Fruit fly (Drosophila melanogaster): ENCODE data around the gene Ca-beta.

- TF ChIP-seq CTCF (optimal IDR thresholded peaks at IDR 0.05) = no peak
- no peak for TF ChIP-seq CG8478 (optimal IDR thresholded peaks at IDR 0.05)
Observed at dm6 chr2L:11184144-11184543, 19.2 kb downstream of the Ca-beta start.

Data from S2 (cell line).